Worm (Caenorhabditis elegans) whole organism, mixed stage, embryonic: ENCODE measurements around the gene F13B9.2.

ENCODE experiments used
- M03D4.4 ChIP-seq: sonication (generic microtip); optimal IDR thresholded peaks from 2 replicates; lab custom pipeline; 2017; ENCODE audit warnings: mild to moderate bottlenecking, missing genetic modification characterization, missing compliant biosample characterization
- bed-3 ChIP-seq: fragments of 200-800 bp; sonication (Bioruptor generic); optimal IDR thresholded peaks from 3 replicates; lab custom pipeline; 2018; ENCODE audit warnings: mild to moderate bottlenecking, missing genetic modification characterization, moderate library complexity, missing compliant biosample characterization
- blmp-1 ChIP-seq: fragments of 150-350 bp; optimal IDR thresholded peaks from 2 replicates; lab custom pipeline; 2014; ENCODE audit warnings: missing biosample characterization, missing genetic modification characterization
- ceh-83 ChIP-seq: fragments of 200-800 bp; sonication (Bioruptor generic); optimal IDR thresholded peaks from 2 replicates; lab custom pipeline; 2018; ENCODE audit warnings: mild to moderate bottlenecking, missing genetic modification characterization, missing compliant biosample characterization
- ces-1 ChIP-seq: fragments of 150-350 bp; optimal IDR thresholded peaks from 2 replicates; lab custom pipeline; 2014; ENCODE audit warnings: missing biosample characterization, missing genetic modification reagents, missing genetic modification characterization
- drap-1 ChIP-seq: fragments of 200-800 bp; sonication (Bioruptor generic); optimal IDR thresholded peaks from 3 replicates; lab custom pipeline; 2018; ENCODE audit warnings: mild to moderate bottlenecking, missing genetic modification characterization, missing compliant biosample characterization
- elt-1 ChIP-seq: sonication (generic microtip); optimal IDR thresholded peaks from 2 replicates; lab custom pipeline; 2017; ENCODE audit warnings: missing genetic modification characterization, mild to moderate bottlenecking, missing compliant biosample characterization, antibody characterized with exemption, moderate library complexity, borderline replicate concordance; ENCODE audit not compliant: insufficient read depth
- elt-3 ChIP-seq: fragments of 150-350 bp; optimal IDR thresholded peaks from 2 replicates; lab custom pipeline; 2014; ENCODE audit warnings: missing biosample characterization, missing genetic modification characterization
- flh-1 ChIP-seq: fragments of 200-800 bp; sonication (Bioruptor generic); optimal IDR thresholded peaks from 2 replicates; lab custom pipeline; 2018; ENCODE audit warnings: mild to moderate bottlenecking, missing genetic modification characterization, moderate library complexity, missing compliant biosample characterization
- ham-2 ChIP-seq: fragments of 200-800 bp; sonication (Bioruptor generic); optimal IDR thresholded peaks from 2 replicates; lab custom pipeline; 2018; ENCODE audit warnings: mild to moderate bottlenecking, missing genetic modification characterization, missing compliant biosample characterization
- hlh-1 ChIP-seq: fragments of 150-350 bp; optimal IDR thresholded peaks from 2 replicates; lab custom pipeline; 2014; ENCODE audit warnings: missing biosample characterization, missing genetic modification reagents, missing genetic modification characterization
- lin-32 ChIP-seq: fragments of 200-800 bp; sonication (Bioruptor generic); optimal IDR thresholded peaks from 2 replicates; lab custom pipeline; 2018; ENCODE audit warnings: mild to moderate bottlenecking, missing genetic modification characterization, missing compliant biosample characterization
- lsy-2 ChIP-seq: fragments of 150-350 bp; optimal IDR thresholded peaks from 2 replicates; lab custom pipeline; 2014; ENCODE audit warnings: missing biosample characterization, missing genetic modification characterization
- mls-2 ChIP-seq: sonication (generic microtip); optimal IDR thresholded peaks from 2 replicates; lab custom pipeline; 2016; ENCODE audit warnings: mild to moderate bottlenecking, missing genetic modification characterization, moderate library complexity, missing compliant biosample characterization
- nhr-2 ChIP-seq: fragments of 150-350 bp; optimal IDR thresholded peaks from 2 replicates; lab custom pipeline; 2014; ENCODE audit warnings: missing biosample characterization, missing genetic modification characterization
- nhr-28 ChIP-seq: fragments of 150-350 bp; optimal IDR thresholded peaks from 2 replicates; lab custom pipeline; 2014; ENCODE audit warnings: missing biosample characterization, missing genetic modification characterization
- nhr-76 ChIP-seq: sonication (generic microtip); optimal IDR thresholded peaks from 2 replicates; lab custom pipeline; 2017; ENCODE audit warnings: missing biosample characterization, missing genetic modification characterization
- pha-4 ChIP-seq: fragments of 150-350 bp; optimal IDR thresholded peaks from 2 replicates; lab custom pipeline; 2018; ENCODE audit warnings: missing biosample characterization, missing genetic modification reagents, missing genetic modification characterization
- sem-2 ChIP-seq: fragments of 200-800 bp; sonication (Bioruptor generic); optimal IDR thresholded peaks from 2 replicates; lab custom pipeline; 2018; ENCODE audit warnings: mild to moderate bottlenecking, missing genetic modification characterization, missing compliant biosample characterization
- snpc-4 ChIP-seq: fragments of 150-350 bp; optimal IDR thresholded peaks from 2 replicates; lab custom pipeline; 2014; ENCODE audit warnings: missing biosample characterization, missing genetic modification characterization
- sptf-1 ChIP-seq: sonication (generic microtip); optimal IDR thresholded peaks from 2 replicates; lab custom pipeline; 2017; ENCODE audit warnings: mild to moderate bottlenecking, missing genetic modification characterization, moderate library complexity, missing compliant biosample characterization
- tbx-8 ChIP-seq: fragments of 200-800 bp; sonication (Bioruptor generic); optimal IDR thresholded peaks from 2 replicates; lab custom pipeline; 2018; ENCODE audit warnings: mild to moderate bottlenecking, missing genetic modification characterization, moderate library complexity, missing compliant biosample characterization
- unc-120 ChIP-seq: sonication (generic microtip); optimal IDR thresholded peaks from 2 replicates; lab custom pipeline; 2017; ENCODE audit warnings: missing genetic modification characterization, missing compliant biosample characterization; ENCODE audit not compliant: poor library complexity, severe bottlenecking
- unc-39 ChIP-seq: fragments of 150-350 bp; optimal IDR thresholded peaks from 2 replicates; lab custom pipeline; 2014; ENCODE audit warnings: missing biosample characterization, missing genetic modification characterization
- unc-62 ChIP-seq: fragments of 150-350 bp; optimal IDR thresholded peaks from 2 replicates; lab custom pipeline; 2014; ENCODE audit warnings: missing biosample characterization, missing genetic modification reagents, missing genetic modification characterization
- ztf-11 ChIP-seq: fragments of 150-350 bp; optimal IDR thresholded peaks from 2 replicates; lab custom pipeline; 2014; ENCODE audit warnings: missing biosample characterization, missing genetic modification characterization

The F13B9.2 gene

ce11 chrX:8285169-8285796 lies at the start of gene F13B9.2, which contains the start of gene fis-2:
TSS of gene F13B9.2 (plus strand) at chrX:8285683.
TSS of gene fis-2 (minus strand) at chrX:8285219.
- TF ChIP-seq elt-1 (tag; lab: Kevin White, UChicago) (peak; percentile 89), ham-2 (GFP tag; lab: Kevin White, UChicago) (peak; percentile 36), blmp-1 (tag; lab: Kevin White, UChicago) (peak; percentile 1), ceh-83 (GFP tag; lab: Kevin White, UChicago) (no peak)

- no peak for TF ChIP-seq unc-120 (tag; lab: Kevin White, UChicago)
- peak; percentile 54 for TF ChIP-seq unc-62 (GFP tag; lab: Kevin White, UChicago)
- no peak for TF ChIP-seq tbx-8 (GFP tag; lab: Kevin White, UChicago)
- no peak for TF ChIP-seq drap-1 (GFP tag; lab: Kevin White, UChicago)
- TF ChIP-seq blmp-1 (tag; lab: Kevin White, UChicago), result no peak
These were observed 49.5 kb upstream of the F13B9.2 start, which contains the start of gene M60.4 for ce11 chrX:8235994-8236393. TSS of gene M60.4 (minus strand) at chrX:8236314.

ce11 chrX:8236515-8236914 lies 49.0 kb upstream of the F13B9.2 start:
- no peak for TF ChIP-seq lsy-2
- TF ChIP-seq unc-62 (GFP tag; lab: Kevin White, UChicago), result no peak
- no peak for TF ChIP-seq hlh-1 (tag; lab: Kevin White, UChicago)

ce11 chrX:8238639-8239055 lies 46.8 kb upstream of the F13B9.2 start:
- TF ChIP-seq flh-1 (GFP tag; lab: Kevin White, UChicago), result no peak

- no peak for TF ChIP-seq mls-2
- no peak for TF ChIP-seq bed-3 (GFP tag; lab: Kevin White, UChicago)
- TF ChIP-seq tbx-8 (GFP tag; lab: Kevin White, UChicago), result no peak
- no peak for TF ChIP-seq nhr-76
- TF ChIP-seq hlh-1 (tag; lab: Kevin White, UChicago), result no peak
- no peak for TF ChIP-seq unc-120 (tag; lab: Kevin White, UChicago)
- TF ChIP-seq lsy-2, result no peak
- no peak for TF ChIP-seq nhr-2
- no peak for TF ChIP-seq sptf-1 (tag; lab: Kevin White, UChicago)
- no peak for TF ChIP-seq elt-3 (tag; lab: Kevin White, UChicago)
- no peak for TF ChIP-seq snpc-4
- no peak for TF ChIP-seq pha-4 (tag; lab: Kevin White, UChicago)
- no peak for TF ChIP-seq nhr-28
- TF ChIP-seq ham-2 (GFP tag; lab: Kevin White, UChicago), result no peak
- no peak for TF ChIP-seq unc-39 (tag; lab: Kevin White, UChicago)
- TF ChIP-seq lin-32, result no peak
- TF ChIP-seq M03D4.4 (tag; lab: Kevin White, UChicago), result no peak
- TF ChIP-seq sem-2 (GFP tag; lab: Kevin White, UChicago), result no peak
These were observed 43.6 kb upstream of the F13B9.2 start, which contains the start of gene endu-2 for ce11 chrX:8241906-8242305. TSS of gene endu-2 (plus strand) at chrX:8242301.

ce11 chrX:8243116-8243515 lies 42.4 kb upstream of the F13B9.2 start:
- TF ChIP-seq unc-62 (GFP tag; lab: Kevin White, UChicago) (no peak), nhr-2 (no peak), pha-4 (tag; lab: Kevin White, UChicago) (no peak), flh-1 (GFP tag; lab: Kevin White, UChicago) (no peak), ces-1 (GFP tag; lab: Kevin White, UChicago) (no peak), ham-2 (GFP tag; lab: Kevin White, UChicago) (no peak), nhr-76 (no peak), ceh-83 (GFP tag; lab: Kevin White, UChicago) (no peak), elt-1 (tag; lab: Kevin White, UChicago) (no peak), blmp-1 (tag; lab: Kevin White, UChicago) (no peak), snpc-4 (no peak), ztf-11 (tag; lab: Kevin White, UChicago) (no peak)
